Fruit fly (Drosophila melanogaster) whole organism, wandering third instar larva: ENCODE data around the gene Myo81F.

Source experiments
- Abd-B ChIP-seq: fragments of >200 bp; optimal IDR thresholded peaks from 2 replicates; lab custom pipeline; 2017; ENCODE audit warnings: missing biosample characterization, missing genetic modification characterization
- CG32264 ChIP-seq: fragments of 200-800 bp; sonication (Bioruptor generic); optimal IDR thresholded peaks from 2 replicates; lab custom pipeline; 2016; ENCODE audit warnings: missing biosample characterization, missing genetic modification characterization
- CG9705 ChIP-seq: fragments of 200-800 bp; sonication (Bioruptor generic); optimal IDR thresholded peaks from 2 replicates; lab custom pipeline; 2018; ENCODE audit warnings: missing biosample characterization, mild to moderate bottlenecking, missing genetic modification characterization
- CrebA ChIP-seq: fragments of 200-800 bp; sonication (Bioruptor generic); optimal IDR thresholded peaks from 2 replicates; lab custom pipeline; 2016; ENCODE audit warnings: missing biosample characterization, mild to moderate bottlenecking, missing genetic modification characterization, borderline replicate concordance
- Dfd ChIP-seq: fragments of >200 bp; optimal IDR thresholded peaks from 2 replicates; lab custom pipeline; 2017; ENCODE audit warnings: missing biosample characterization, missing genetic modification characterization
- GATAd ChIP-seq: sonication (Bioruptor generic); optimal IDR thresholded peaks from 2 replicates; lab custom pipeline; 2016; ENCODE audit warnings: missing biosample characterization, missing genetic modification characterization
- HLH106 ChIP-seq: fragments of 200-800 bp; optimal IDR thresholded peaks from 3 replicates; lab custom pipeline; 2019; ENCODE audit warnings: missing biosample characterization, mild to moderate bottlenecking, missing genetic modification characterization, moderate library complexity
- Hnf4 ChIP-seq: fragments of 200-800 bp; sonication (Bioruptor generic); optimal IDR thresholded peaks from 2 replicates; lab custom pipeline; 2016; ENCODE audit warnings: missing biosample characterization, mild to moderate bottlenecking, missing genetic modification characterization
- Hr78 ChIP-seq: fragments of >200 bp; optimal IDR thresholded peaks from 2 replicates; lab custom pipeline; 2017; ENCODE audit warnings: missing biosample characterization, missing genetic modification characterization
- Myc ChIP-seq: fragments of >200 bp; optimal IDR thresholded peaks from 2 replicates; lab custom pipeline; 2017
- N ChIP-seq: fragments of >200 bp; optimal IDR thresholded peaks from 2 replicates; lab custom pipeline; 2018; ENCODE audit warnings: missing biosample characterization, missing external identifiers, missing genetic modification characterization
- OdsH ChIP-seq: fragments of 200-800 bp; sonication (Bioruptor generic); optimal IDR thresholded peaks from 2 replicates; lab custom pipeline; 2016; ENCODE audit warnings: missing biosample characterization, mild to moderate bottlenecking, missing genetic modification characterization
- Rel ChIP-seq, 2 experiments: fragments of 200-800 bp; sonication (Bioruptor generic) in 1 of 2; optimal IDR thresholded peaks; 2 replicates in 1 of 2; 3 replicates in 1 of 2; lab custom pipeline; 2016 to 2019; ENCODE audit warnings: mild to moderate bottlenecking in 2 of 2, missing biosample characterization in 2 of 2, missing genetic modification characterization in 2 of 2, moderate library complexity in 1 of 2
- Sp1 ChIP-seq: fragments of 200-800 bp; sonication (Bioruptor generic); optimal IDR thresholded peaks from 3 replicates; lab custom pipeline; 2019; ENCODE audit warnings: missing biosample characterization, mild to moderate bottlenecking, missing genetic modification characterization, moderate library complexity
- Vsx2 ChIP-seq: fragments of 200-300, 225-300 bp; sonication (Bioruptor generic); optimal IDR thresholded peaks from 2 replicates; lab custom pipeline; 2018; ENCODE audit warnings: missing biosample characterization, missing genetic modification characterization; ENCODE audit not compliant: partially characterized antibody
- br ChIP-seq: fragments of 200-800 bp; sonication (Bioruptor generic); optimal IDR thresholded peaks from 2 replicates; lab custom pipeline; 2016; ENCODE audit warnings: missing biosample characterization, missing genetic modification characterization
- brk ChIP-seq: fragments of 200-800 bp; sonication (Bioruptor generic); optimal IDR thresholded peaks from 2 replicates; lab custom pipeline; 2016; ENCODE audit warnings: missing biosample characterization, mild to moderate bottlenecking, missing genetic modification characterization
- dl ChIP-seq, 2 experiments: fragments of 175-275, 200-275 bp in 1 of 2; fragments of 200-275 bp in 1 of 2; sonication (Bioruptor generic); optimal IDR thresholded peaks; lab custom pipeline; 2018; ENCODE audit warnings: mild to moderate bottlenecking in 2 of 2, missing biosample characterization in 2 of 2, missing genetic modification characterization in 2 of 2, moderate library complexity in 2 of 2; ENCODE audit not compliant: partially characterized antibody in 2 of 2, insufficient read depth in 1 of 2
- dsf ChIP-seq: sonication (Bioruptor generic); optimal IDR thresholded peaks from 2 replicates; lab custom pipeline; 2016; ENCODE audit warnings: missing biosample characterization, missing genetic modification characterization, borderline replicate concordance
- ey ChIP-seq: fragments of 200-800 bp; sonication (Bioruptor generic); optimal IDR thresholded peaks from 2 replicates; lab custom pipeline; 2016; ENCODE audit warnings: missing biosample characterization, missing genetic modification characterization
- fru ChIP-seq: fragments of 200-800 bp; sonication (Bioruptor generic); optimal IDR thresholded peaks from 3 replicates; lab custom pipeline; 2016; ENCODE audit warnings: missing biosample characterization, mild to moderate bottlenecking, missing genetic modification characterization
- h ChIP-seq: fragments of 200-800 bp; sonication (Bioruptor generic); optimal IDR thresholded peaks from 3 replicates; lab custom pipeline; 2016; ENCODE audit warnings: missing biosample characterization, mild to moderate bottlenecking, missing genetic modification characterization
- jim ChIP-seq: fragments of 175-275, 200-325 bp; sonication (Bioruptor generic); optimal IDR thresholded peaks from 2 replicates; lab custom pipeline; 2016; ENCODE audit warnings: missing biosample characterization, mild to moderate bottlenecking, missing genetic modification characterization
- lola ChIP-seq: fragments of >200 bp; optimal IDR thresholded peaks from 2 replicates; lab custom pipeline; 2017; ENCODE audit warnings: missing biosample characterization, missing genetic modification characterization
- pan ChIP-seq: fragments of >200 bp; optimal IDR thresholded peaks from 2 replicates; lab custom pipeline; 2017
- psq ChIP-seq: fragments of 200-800 bp; sonication (Bioruptor generic); optimal IDR thresholded peaks from 3 replicates; lab custom pipeline; 2017; ENCODE audit warnings: missing biosample characterization, mild to moderate bottlenecking, missing genetic modification characterization, moderate library complexity
- rgr ChIP-seq: fragments of 200-800 bp; sonication (Bioruptor generic); optimal IDR thresholded peaks from 3 replicates; lab custom pipeline; 2016; ENCODE audit warnings: missing biosample characterization, mild to moderate bottlenecking, missing genetic modification characterization
- sage ChIP-seq: fragments of 200-800 bp; sonication (Bioruptor generic); optimal IDR thresholded peaks from 2 replicates; lab custom pipeline; 2016; ENCODE audit warnings: missing biosample characterization, mild to moderate bottlenecking, missing genetic modification characterization
- sv ChIP-seq: fragments of 200-800 bp; sonication (Bioruptor generic); optimal IDR thresholded peaks from 3 replicates; lab custom pipeline; 2016; ENCODE audit warnings: missing biosample characterization, missing genetic modification characterization
- tai ChIP-seq: sonication (Bioruptor generic); optimal IDR thresholded peaks from 2 replicates; lab custom pipeline; 2016; ENCODE audit warnings: missing biosample characterization, missing genetic modification characterization
- usp ChIP-seq: fragments of >200 bp; optimal IDR thresholded peaks from 2 replicates; lab custom pipeline; 2017; ENCODE audit warnings: missing biosample characterization, missing genetic modification characterization
- woc ChIP-seq: sonication (Bioruptor generic); optimal IDR thresholded peaks from 2 replicates; lab custom pipeline; 2016; ENCODE audit warnings: missing biosample characterization, mild to moderate bottlenecking, missing genetic modification characterization

Gene Myo81F

DNA sequence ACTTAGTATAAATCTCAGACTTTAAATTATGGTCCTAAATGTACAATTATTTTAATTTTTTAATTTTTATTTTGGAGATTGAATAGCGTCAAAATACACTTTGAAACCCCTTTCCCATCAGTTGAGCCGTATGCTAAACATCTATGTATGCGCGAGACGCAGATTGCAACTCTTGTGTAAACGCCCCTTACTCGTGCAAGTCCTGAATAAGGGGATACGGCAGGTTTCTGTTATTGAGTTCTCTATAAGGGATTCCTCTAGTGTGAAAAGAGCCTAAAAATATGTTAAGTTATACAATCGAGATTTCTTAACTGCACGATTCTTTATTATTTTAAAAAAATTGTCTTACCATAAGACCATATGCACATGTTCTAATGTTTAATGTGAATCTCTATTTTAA is at the start of gene Myo81F:
Gene Myo81F, plus strand, starts transcription at position 378 of the 400 bp plus-strand sequence.
- TF ChIP-seq br (GFP tag; lab: Kevin White, UChicago) (no peak), sv (GFP tag; lab: Kevin White, UChicago) (no peak), Sp1 (GFP tag; lab: Kevin White, UChicago) (no peak), rgr (no peak), tai (GFP tag; lab: Kevin White, UChicago) (no peak), GATAd (GFP tag; lab: Kevin White, UChicago) (no peak), usp (GFP tag; lab: Kevin White, UChicago) (no peak), jim (no peak), dl (GFP tag; optimal IDR thresholded peaks at IDR 0.05; lab: Kevin White, UChicago; ENCODE audit: insufficient read depth in 1 of 2, partially characterized antibody in 2 of 2) (no peak), brk (no peak), lola (GFP tag; lab: Kevin White, UChicago) (no peak)

- TF ChIP-seq br (GFP tag; lab: Kevin White, UChicago) (no peak), h (no peak), rgr (no peak), Myc (lab: Kevin White, UChicago) (no peak), dsf (GFP tag; lab: Kevin White, UChicago) (no peak), jim (no peak), usp (GFP tag; lab: Kevin White, UChicago) (no peak), Vsx2 (no peak), GATAd (GFP tag; lab: Kevin White, UChicago) (no peak), Rel (GFP tag; optimal IDR thresholded peaks at IDR 0.05; lab: Kevin White, UChicago) (no peak), Rel (tag; optimal IDR thresholded peaks at IDR 0.05; lab: Kevin White, UChicago) (no peak), psq (GFP tag; lab: Kevin White, UChicago) (no peak), Abd-B (GFP tag; lab: Kevin White, UChicago) (no peak), brk (no peak), sage (GFP tag; lab: Kevin White, UChicago) (no peak), ey (GFP tag; lab: Kevin White, UChicago) (no peak), Dfd (GFP tag; lab: Kevin White, UChicago) (no peak), N (GFP tag; lab: Kevin White, UChicago) (no peak), Hr78 (no peak), Hnf4 (GFP tag; lab: Kevin White, UChicago) (no peak)
- TF ChIP-seq, all 38 proteins: peak for 0
Observed at dm6 chr3R:1212579-1212978, 645.7 kb downstream of the Myo81F start.

DNA sequence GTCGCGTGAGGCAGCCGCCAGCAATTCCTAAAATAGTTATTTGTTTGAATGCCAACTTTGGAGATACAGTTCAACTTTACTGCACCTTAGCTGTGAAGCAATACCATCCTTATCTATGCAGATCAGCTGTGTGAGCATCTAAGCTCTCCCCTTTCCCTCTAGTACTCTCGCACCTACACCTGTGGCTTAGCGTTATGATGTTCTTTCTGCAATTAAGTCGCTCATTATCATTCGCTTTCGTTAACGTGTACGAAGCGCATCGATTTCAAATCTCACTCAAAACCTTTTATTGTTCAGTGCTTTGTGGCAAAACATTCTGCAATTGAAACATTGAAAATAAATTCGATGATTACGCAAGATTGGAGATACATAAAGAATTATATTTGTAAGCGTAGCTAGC is 888.7 kb downstream of the Myo81F start:
- no peak for TF ChIP-seq woc (GFP tag; lab: Kevin White, UChicago)
- TF ChIP-seq CrebA: no peak
- TF ChIP-seq Sp1 (GFP tag; lab: Kevin White, UChicago): no peak
- TF ChIP-seq jim: no peak
- no peak for TF ChIP-seq ey (GFP tag; lab: Kevin White, UChicago)
- no peak for TF ChIP-seq CG32264 (GFP tag; lab: Kevin White, UChicago)

- TF ChIP-seq br (GFP tag; lab: Kevin White, UChicago) (no peak), GATAd (GFP tag; lab: Kevin White, UChicago) (no peak), ey (GFP tag; lab: Kevin White, UChicago) (no peak), jim (no peak), Dfd (GFP tag; lab: Kevin White, UChicago) (no peak), CG32264 (GFP tag; lab: Kevin White, UChicago) (no peak), fru (no peak), sv (GFP tag; lab: Kevin White, UChicago) (no peak)
- TF ChIP-seq, all 38 proteins: peak for 0
Observed at dm6 chr3R:1867001-1867400, 1300.1 kb downstream of the Myo81F start.

DNA sequence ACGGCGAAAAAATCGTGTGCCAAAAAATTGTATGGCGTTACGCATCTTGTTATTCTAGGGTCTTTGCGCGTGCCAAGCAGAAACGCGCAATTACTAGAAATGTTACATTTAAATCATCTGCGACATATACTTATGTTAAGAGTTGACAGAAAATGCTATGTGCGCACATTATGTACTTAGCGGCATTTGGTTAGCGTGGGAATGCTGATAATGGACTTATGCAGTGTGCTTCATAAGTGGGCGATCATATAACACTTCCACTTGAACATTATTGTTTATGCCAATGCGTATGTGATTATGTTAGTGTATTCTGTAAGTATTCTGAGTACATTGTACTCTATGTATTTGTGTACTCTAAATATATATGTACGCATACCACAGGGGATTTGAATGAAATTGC is 1544.1 kb downstream of the Myo81F start:
- TF ChIP-seq Hnf4 (GFP tag; lab: Kevin White, UChicago) (no peak), Hr78 (no peak), jim (no peak), CG9705 (GFP tag; lab: Kevin White, UChicago) (no peak), GATAd (GFP tag; lab: Kevin White, UChicago) (no peak), tai (GFP tag; lab: Kevin White, UChicago) (no peak), brk (no peak), usp (GFP tag; lab: Kevin White, UChicago) (no peak), OdsH (GFP tag; lab: Kevin White, UChicago) (no peak), Rel (GFP tag; optimal IDR thresholded peaks at IDR 0.05; lab: Kevin White, UChicago) (no peak), Rel (tag; optimal IDR thresholded peaks at IDR 0.05; lab: Kevin White, UChicago) (no peak), HLH106 (tag; lab: Kevin White, UChicago) (no peak), pan (lab: Kevin White, UChicago) (no peak), sv (GFP tag; lab: Kevin White, UChicago) (no peak), fru (no peak)
